Worm (Caenorhabditis elegans): ENCODE measurements around the gene W02B8.1.

DNA sequence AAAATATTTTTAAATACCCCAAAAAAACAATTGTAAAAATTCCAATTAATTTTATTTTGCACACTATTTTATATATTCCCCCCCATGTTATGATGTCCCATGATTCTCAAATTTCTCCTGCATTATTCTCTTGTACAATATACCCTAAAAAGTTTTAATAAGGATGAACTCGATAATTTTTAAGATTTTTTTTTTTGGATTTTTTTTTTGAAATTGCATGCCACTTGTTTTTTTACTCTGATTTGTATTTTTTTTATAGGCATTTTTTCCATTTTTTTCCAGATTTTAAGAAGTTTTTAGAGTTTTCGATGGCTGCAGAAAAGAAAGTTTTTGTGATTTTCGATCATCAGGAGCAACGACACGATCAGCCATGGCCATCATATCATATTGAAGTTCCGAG lies 19.5 kb downstream of the W02B8.1 start, which contains the start of gene hda-10:
- no peak for TF ChIP-seq ref-1 (GFP tag; conservative IDR thresholded peaks at IDR 0.05)
- TF ChIP-seq ztf-23 (GFP tag; IDR thresholded peaks at IDR 0.05): no peak
- no peak for TF ChIP-seq T22C8.4 (GFP tag; IDR thresholded peaks at IDR 0.05)
- TF ChIP-seq klf-2 (GFP tag; conservative IDR thresholded peaks at IDR 0.05): no peak
- TF ChIP-seq med-1 (GFP tag; optimal IDR thresholded peaks at IDR 0.05; ENCODE audit: insufficient read depth): no peak

All from whole organism, midembryonic.